Worm (Caenorhabditis elegans): ENCODE measurements around the gene Y6E2A.4.

ce11 chrV:15668870-15669269 lies 47.7 kb downstream of the Y6E2A.4 start, which contains the start of gene K06B4.4:
- TF ChIP-seq tbx-2 (tag; optimal IDR thresholded peaks at IDR 0.05) (no peak), ceh-48 (tag; optimal IDR thresholded peaks at IDR 0.05) (no peak), nhr-232 (tag; optimal IDR thresholded peaks at IDR 0.05) (no peak), pag-3 (tag; optimal IDR thresholded peaks at IDR 0.05; ENCODE audit: borderline replicate concordance) (no peak), fax-1 (tag; optimal IDR thresholded peaks at IDR 0.05) (no peak), pha-4 (tag; optimal IDR thresholded peaks at IDR 0.05) (no peak), C08G9.2 (tag; optimal IDR thresholded peaks at IDR 0.05) (no peak)
